Worm (Caenorhabditis elegans) whole organism, mixed stage, embryonic: ENCODE data around the gene glb-10.

ENCODE experiments used
- M03D4.4 ChIP-seq: sonication (generic microtip); optimal IDR thresholded peaks from 2 replicates; lab custom pipeline; 2017; ENCODE audit warnings: mild to moderate bottlenecking, missing genetic modification characterization, missing compliant biosample characterization
- ceh-39 ChIP-seq: fragments of 150-350 bp; optimal IDR thresholded peaks from 2 replicates; lab custom pipeline; 2014; ENCODE audit warnings: missing biosample characterization, missing genetic modification characterization
- ceh-83 ChIP-seq: fragments of 200-800 bp; sonication (Bioruptor generic); optimal IDR thresholded peaks from 2 replicates; lab custom pipeline; 2018; ENCODE audit warnings: mild to moderate bottlenecking, missing genetic modification characterization, missing compliant biosample characterization
- elt-1 ChIP-seq: sonication (generic microtip); optimal IDR thresholded peaks from 2 replicates; lab custom pipeline; 2017; ENCODE audit warnings: missing genetic modification characterization, mild to moderate bottlenecking, missing compliant biosample characterization, antibody characterized with exemption, moderate library complexity, borderline replicate concordance; ENCODE audit not compliant: insufficient read depth
- ham-2 ChIP-seq: fragments of 200-800 bp; sonication (Bioruptor generic); optimal IDR thresholded peaks from 2 replicates; lab custom pipeline; 2018; ENCODE audit warnings: mild to moderate bottlenecking, missing genetic modification characterization, missing compliant biosample characterization
- lsy-2 ChIP-seq: fragments of 150-350 bp; optimal IDR thresholded peaks from 2 replicates; lab custom pipeline; 2014; ENCODE audit warnings: missing biosample characterization, missing genetic modification characterization
- nhr-76 ChIP-seq: sonication (generic microtip); optimal IDR thresholded peaks from 2 replicates; lab custom pipeline; 2017; ENCODE audit warnings: missing biosample characterization, missing genetic modification characterization
- snpc-4 ChIP-seq: fragments of 150-350 bp; optimal IDR thresholded peaks from 2 replicates; lab custom pipeline; 2014; ENCODE audit warnings: missing biosample characterization, missing genetic modification characterization
- unc-120 ChIP-seq: sonication (generic microtip); optimal IDR thresholded peaks from 2 replicates; lab custom pipeline; 2017; ENCODE audit warnings: missing genetic modification characterization, missing compliant biosample characterization; ENCODE audit not compliant: poor library complexity, severe bottlenecking
- unc-62 ChIP-seq: fragments of 150-350 bp; optimal IDR thresholded peaks from 2 replicates; lab custom pipeline; 2014; ENCODE audit warnings: missing biosample characterization, missing genetic modification reagents, missing genetic modification characterization
- ztf-11 ChIP-seq: fragments of 150-350 bp; optimal IDR thresholded peaks from 2 replicates; lab custom pipeline; 2014; ENCODE audit warnings: missing biosample characterization, missing genetic modification characterization

- TF ChIP-seq unc-62 (GFP tag; lab: Kevin White, UChicago) (no peak), lsy-2 (no peak), ztf-11 (no peak), ceh-39 (tag; lab: Kevin White, UChicago) (no peak), unc-120 (tag; lab: Kevin White, UChicago) (no peak), snpc-4 (tag; lab: Kevin White, UChicago) (no peak), ceh-83 (no peak), elt-1 (tag; lab: Kevin White, UChicago) (no peak), ham-2 (GFP tag; lab: Kevin White, UChicago) (no peak), M03D4.4 (no peak), nhr-76 (tag; lab: Kevin White, UChicago) (no peak)
Observed at ce11 chrII:6324086-6324485, 15.0 kb upstream of the glb-10 start, which contains the start of gene sma-6.
